Fruit fly (Drosophila melanogaster): ENCODE measurements around the gene CG17477.
A peak's percentile ranks its signal among the peaks of the same experiment; 100 is the strongest.

Gene CG17477

DNA sequence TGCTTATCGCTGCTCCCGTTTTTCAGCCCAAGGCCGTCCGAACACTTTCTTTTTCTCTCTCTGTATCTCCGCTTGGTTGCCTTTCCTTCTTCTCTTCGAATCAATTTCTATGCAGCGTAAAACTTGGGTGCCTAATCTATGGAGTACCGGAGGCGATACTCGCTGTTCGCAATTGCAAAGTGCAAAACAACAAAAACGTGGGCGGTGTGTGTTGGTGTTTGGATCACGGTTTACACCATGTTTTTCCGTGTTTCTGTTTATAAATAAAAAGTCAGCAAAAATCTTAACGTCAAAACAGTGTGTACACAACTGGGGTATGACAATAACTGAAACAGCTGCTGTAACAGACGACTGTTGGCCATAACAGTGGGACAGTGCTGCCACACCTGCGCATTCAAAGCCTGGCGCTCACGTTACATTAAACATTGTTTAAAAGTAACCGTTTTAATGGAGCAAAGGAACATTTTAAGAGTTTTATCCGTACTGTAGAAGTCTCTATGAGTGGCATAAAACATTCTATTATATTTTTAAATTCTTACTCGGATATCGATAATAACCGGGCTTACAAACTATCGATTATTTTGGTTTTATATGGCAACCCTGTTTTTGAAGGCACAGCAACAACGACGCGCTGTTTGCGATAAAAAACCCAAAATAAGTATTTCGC, 22.5 kb upstream of the CG17477 start, which contains the start of the genes m-cup and Det (continued):
- TF ChIP-seq CG6683 (GFP tag; optimal IDR thresholded peaks at IDR 0.05) (no peak), Sry-β (GFP tag; optimal IDR thresholded peaks at IDR 0.05) (peak; percentile 18), CG17568 (GFP tag; optimal IDR thresholded peaks at IDR 0.05) (no peak), repo (GFP tag; optimal IDR thresholded peaks at IDR 0.05) (no peak), Hr3 (GFP tag; optimal IDR thresholded peaks at IDR 0.05) (no peak), HmgZ (tag; optimal IDR thresholded peaks at IDR 0.05) (no peak), B-H1 (GFP tag; IDR thresholded peaks at IDR 0.05) (no peak), fu2 (GFP tag; optimal IDR thresholded peaks at IDR 0.05) (no peak), so (GFP tag; IDR thresholded peaks at IDR 0.05) (no peak), org-1 (GFP tag; optimal IDR thresholded peaks at IDR 0.05) (no peak), CG6272 (GFP tag; IDR thresholded peaks at IDR 0.05) (no peak), CG11723 (GFP tag; optimal IDR thresholded peaks at IDR 0.05) (no peak), CG9797 (GFP tag; optimal IDR thresholded peaks at IDR 0.05) (peak; percentile 47), D19B (GFP tag; optimal IDR thresholded peaks at IDR 0.05) (no peak), CG16863 (GFP tag; optimal IDR thresholded peaks at IDR 0.05) (no peak), Optix (GFP tag; IDR thresholded peaks at IDR 0.05) (no peak), CG1024 (GFP tag; IDR thresholded peaks at IDR 0.05) (no peak), Dp (GFP tag; optimal IDR thresholded peaks at IDR 0.05) (peak; percentile 82), CG8478 (optimal IDR thresholded peaks at IDR 0.05) (no peak), CG10209 (GFP tag; optimal IDR thresholded peaks at IDR 0.05) (no peak), bowl (GFP tag; IDR thresholded peaks at IDR 0.05) (no peak), nom (GFP tag; optimal IDR thresholded peaks at IDR 0.05) (no peak), inv (GFP tag; IDR thresholded peaks at IDR 0.05; ENCODE audit: partially characterized antibody) (peak; percentile 56), hkb (optimal IDR thresholded peaks at IDR 0.05) (peak; percentile 80), hkb (GFP tag; IDR thresholded peaks at IDR 0.05) (no peak), ems (GFP tag; optimal IDR thresholded peaks at IDR 0.05) (no peak), tap (tag; optimal IDR thresholded peaks at IDR 0.05) (no peak), CG2129 (GFP tag; IDR thresholded peaks at IDR 0.05; ENCODE audit: partially characterized antibody) (peak; percentile 58; the same call in 1 of the 2 replicates), wdn (GFP tag; IDR thresholded peaks at IDR 0.05) (no peak), zfh1 (GFP tag; IDR thresholded peaks at IDR 0.05) (no peak), CG6813 (GFP tag; optimal IDR thresholded peaks at IDR 0.05) (no peak), CG3838 (GFP tag; optimal IDR thresholded peaks at IDR 0.05) (no peak), psq (GFP tag; optimal IDR thresholded peaks at IDR 0.05) (no peak), dimm (GFP tag; IDR thresholded peaks at IDR 0.05) (no peak), CG14860 (GFP tag; IDR thresholded peaks at IDR 0.05; ENCODE audit: partially characterized antibody) (peak; percentile 49; the same call in 1 of the 3 replicates), slp2 (GFP tag; optimal IDR thresholded peaks at IDR 0.05) (no peak), Xrp1 (GFP tag; IDR thresholded peaks at IDR 0.05) (no peak), otp (GFP tag; IDR thresholded peaks at IDR 0.05) (no peak), Hr39 (optimal IDR thresholded peaks at IDR 0.05) (no peak), CG7357 (GFP tag; IDR thresholded peaks at IDR 0.05) (no peak), CG16813 (GFP tag; IDR thresholded peaks at IDR 0.05; ENCODE audit: partially characterized antibody) (peak; percentile 79), run (tag; optimal IDR thresholded peaks at IDR 0.05) (no peak), pros (GFP tag; optimal IDR thresholded peaks at IDR 0.05) (no peak), Lpt (GFP tag; optimal IDR thresholded peaks at IDR 0.05) (no peak), CG1602 (GFP tag; optimal IDR thresholded peaks at IDR 0.05) (no peak), kah (GFP tag; optimal IDR thresholded peaks at IDR 0.05) (no peak), CTCF (GFP tag; optimal IDR thresholded peaks at IDR 0.05) (peak; percentile 30), ato (GFP tag; IDR thresholded peaks at IDR 0.05; ENCODE audit: partially characterized antibody) (no peak), Gug (GFP tag; IDR thresholded peaks at IDR 0.05) (no peak), CG1233 (GFP tag; optimal IDR thresholded peaks at IDR 0.05) (no peak), CG31365 (tag; optimal IDR thresholded peaks at IDR 0.05) (no peak), abd-A (tag; optimal IDR thresholded peaks at IDR 0.05) (no peak), CG43689 (GFP tag; IDR thresholded peaks at IDR 0.05) (no peak)

Measured in whole organism, embryonic.